Fruit fly (Drosophila melanogaster): ENCODE results near the gene CG13101.

CG13101 gene

dm6 chr2L:8958046-8958497, 26.6 kb downstream of the CG13101 start (continued):
- TF ChIP-seq ranshi (GFP tag; IDR thresholded peaks at IDR 0.05) (peak; percentile 99), CG10209 (GFP tag; optimal IDR thresholded peaks at IDR 0.05) (peak; percentile 95), odd (GFP tag; optimal IDR thresholded peaks at IDR 0.05) (peak; percentile 70), pho (GFP tag; optimal IDR thresholded peaks at IDR 0.05) (peak; percentile 92), CG7556 (GFP tag; optimal IDR thresholded peaks at IDR 0.05) (peak; percentile 96), CG17186 (GFP tag; optimal IDR thresholded peaks at IDR 0.05) (peak; percentile 23), CG12219 (GFP tag; optimal IDR thresholded peaks at IDR 0.05) (peak; percentile 93), CG13624 (GFP tag; optimal IDR thresholded peaks at IDR 0.05) (peak; percentile 88), Rfx (GFP tag; IDR thresholded peaks at IDR 0.05) (peak; percentile 96), usp (GFP tag; optimal IDR thresholded peaks at IDR 0.05) (no peak), CG7786 (GFP tag; optimal IDR thresholded peaks at IDR 0.05) (peak; percentile 89), CG13424 (tag; optimal IDR thresholded peaks at IDR 0.05) (peak; percentile 90), corto (GFP tag; optimal IDR thresholded peaks at IDR 0.05) (no peak), CG9932 (GFP tag; IDR thresholded peaks at IDR 0.05) (peak; percentile 96), jing (GFP tag; optimal IDR thresholded peaks at IDR 0.05) (peak; percentile 91), Drgx (GFP tag; IDR thresholded peaks at IDR 0.05) (peak; percentile 97), cad (GFP tag; optimal IDR thresholded peaks at IDR 0.05) (no peak), vnd (GFP tag; IDR thresholded peaks at IDR 0.05; ENCODE audit: partially characterized antibody) (no peak), CG10654 (GFP tag; optimal IDR thresholded peaks at IDR 0.05) (peak; percentile 90), CG16863 (GFP tag; optimal IDR thresholded peaks at IDR 0.05) (peak; percentile 91), bab2 (GFP tag; optimal IDR thresholded peaks at IDR 0.05) (peak; percentile 91), bbx (GFP tag; IDR thresholded peaks at IDR 0.05; ENCODE audit: partially characterized antibody) (no peak), caup (GFP tag; optimal IDR thresholded peaks at IDR 0.05; ENCODE audit: severe bottlenecking) (peak; percentile 88), peb (GFP tag; IDR thresholded peaks at IDR 0.05) (peak; percentile 97), CG15514 (GFP tag; optimal IDR thresholded peaks at IDR 0.05) (peak; percentile 88), CG18599 (GFP tag; optimal IDR thresholded peaks at IDR 0.05) (peak; percentile 95), Side (GFP tag; optimal IDR thresholded peaks at IDR 0.05) (peak; percentile 96), exex (tag; optimal IDR thresholded peaks at IDR 0.05) (peak; percentile 66), CG17612 (GFP tag; IDR thresholded peaks at IDR 0.05) (peak; percentile 94), nerfin-1 (tag; optimal IDR thresholded peaks at IDR 0.05) (peak; percentile 86), sima (GFP tag; optimal IDR thresholded peaks at IDR 0.05) (peak; percentile 83), Meics (GFP tag; optimal IDR thresholded peaks at IDR 0.05) (peak; percentile 92), mam (GFP tag; optimal IDR thresholded peaks at IDR 0.05) (peak; percentile 96), amos (GFP tag; IDR thresholded peaks at IDR 0.05; ENCODE audit: partially characterized antibody) (peak; percentile 32; the same call in 1 of the 2 replicates), CG2199 (GFP tag; IDR thresholded peaks at IDR 0.05) (peak; percentile 95), onecut (GFP tag; IDR thresholded peaks at IDR 0.05) (peak; percentile 92), wor (GFP tag; IDR thresholded peaks at IDR 0.05) (peak; percentile 95), gcm2 (GFP tag; optimal IDR thresholded peaks at IDR 0.05) (peak; percentile 96), Oaz (GFP tag; IDR thresholded peaks at IDR 0.05) (peak; percentile 93), tup (GFP tag; optimal IDR thresholded peaks at IDR 0.05) (peak; percentile 76), Nf-YB (GFP tag; optimal IDR thresholded peaks at IDR 0.05) (peak; percentile 79), CG30431 (GFP tag; optimal IDR thresholded peaks at IDR 0.05) (peak; percentile 82), CG32772 (GFP tag; IDR thresholded peaks at IDR 0.05) (peak; percentile 98), CG12744 (GFP tag; optimal IDR thresholded peaks at IDR 0.05) (peak; percentile 95), Fer1 (GFP tag; optimal IDR thresholded peaks at IDR 0.05) (peak; percentile 87), CG13775 (GFP tag; optimal IDR thresholded peaks at IDR 0.05) (peak; percentile 93), CG9609 (GFP tag; optimal IDR thresholded peaks at IDR 0.05) (peak; percentile 86), E2f1 (GFP tag; IDR thresholded peaks at IDR 0.05) (peak; percentile 98), CG1832 (GFP tag; optimal IDR thresholded peaks at IDR 0.05) (no peak), Dfd (GFP tag; optimal IDR thresholded peaks at IDR 0.05) (no peak), ftz-f1 (GFP tag; optimal IDR thresholded peaks at IDR 0.05) (peak; percentile 59)
